Worm (Caenorhabditis elegans) whole organism, late embryonic: ENCODE results near the gene F54A3.6.
"Not testable (repeated sequence)": the region's sequence is repeated elsewhere in the genome, so short reads cannot be mapped to it uniquely, and the experiment has no call there.

Source experiments
- fkh-10 ChIP-seq: fragments of 150-350 bp; optimal IDR thresholded peaks from 2 replicates; lab custom pipeline; 2014; ENCODE audit warnings: missing biosample characterization, missing genetic modification reagents, missing genetic modification characterization
- lim-6 ChIP-seq: sonication (generic microtip); optimal IDR thresholded peaks from 2 replicates; lab custom pipeline; 2016; ENCODE audit warnings: missing genetic modification characterization, missing compliant biosample characterization
- pha-4 ChIP-seq: fragments of 150-350 bp; optimal IDR thresholded peaks from 2 replicates; lab custom pipeline; 2018; ENCODE audit warnings: missing biosample characterization, missing genetic modification reagents, missing genetic modification characterization
- ttx-3 ChIP-seq: sonication (generic microtip); optimal IDR thresholded peaks from 2 replicates; lab custom pipeline; 2016; ENCODE audit warnings: missing genetic modification reagents, missing genetic modification characterization, missing compliant biosample characterization

ce11 chrII:2254861-2255260 lies 22.6 kb upstream of the F54A3.6 start, which contains the start of gene K09F6.3:
- TF ChIP-seq pha-4 (tag; lab: Kevin White, UChicago); lim-6 (tag; lab: Kevin White, UChicago); fkh-10 (GFP tag; lab: Kevin White, UChicago); ttx-3: not testable (repeated sequence)
